Worm (Caenorhabditis elegans) whole organism, early embryonic: ENCODE results near the gene F11C7.7.
"Not testable (repeated sequence)": the region's sequence is repeated elsewhere in the genome, so short reads cannot be mapped to it uniquely, and the experiment has no call there.

ENCODE experiments used
- B0310.2 ChIP-seq: sonication (generic microtip); optimal IDR thresholded peaks from 2 replicates; lab custom pipeline; 2016; ENCODE audit warnings: mild to moderate bottlenecking, missing genetic modification characterization, missing compliant biosample characterization
- F13C5.2 ChIP-seq: sonication (generic microtip); optimal IDR thresholded peaks from 2 replicates; lab custom pipeline; 2017; ENCODE audit warnings: mild to moderate bottlenecking, missing genetic modification characterization, inconsistent platforms, missing compliant biosample characterization
- aly-1 ChIP-seq: sonication (generic microtip); optimal IDR thresholded peaks from 2 replicates; lab custom pipeline; 2016; ENCODE audit warnings: missing genetic modification characterization, missing compliant biosample characterization
- ama-1 ChIP-seq: fragments of 150-350 bp; optimal IDR thresholded peaks from 2 replicates; lab custom pipeline; 2014
- ceh-13 ChIP-seq: fragments of 200-800 bp; sonication (Bioruptor generic); optimal IDR thresholded peaks from 2 replicates; lab custom pipeline; 2018; ENCODE audit warnings: mild to moderate bottlenecking, missing genetic modification characterization, missing compliant biosample characterization
- ceh-36 ChIP-seq: sonication (generic microtip); optimal IDR thresholded peaks from 2 replicates; lab custom pipeline; 2016; ENCODE audit warnings: missing genetic modification characterization, inconsistent platforms, missing compliant biosample characterization
- ets-7 ChIP-seq: sonication (generic microtip); optimal IDR thresholded peaks from 2 replicates; lab custom pipeline; 2016; ENCODE audit warnings: missing genotype, missing genetic modification characterization, missing compliant biosample characterization
- flt-1 ChIP-seq: fragments of 200-800 bp; sonication (Bioruptor generic); IDR thresholded peaks from 2 replicates; pipeline ENCODE4 v1.3.6; 2022; ENCODE audit warnings: missing genetic modification characterization, missing compliant biosample characterization
- hmbx-1 ChIP-seq: sonication (generic microtip); optimal IDR thresholded peaks from 2 replicates; lab custom pipeline; 2016; ENCODE audit warnings: mild to moderate bottlenecking, missing genetic modification characterization, missing compliant biosample characterization
- hnd-1 ChIP-seq: sonication (generic microtip); optimal IDR thresholded peaks from 2 replicates; lab custom pipeline; 2016; ENCODE audit warnings: missing genetic modification characterization, missing compliant biosample characterization
- scrt-1 ChIP-seq: fragments of 200-800 bp; sonication (Bioruptor generic); IDR thresholded peaks from 2 replicates; pipeline ENCODE4 v1.3.6; 2022; ENCODE audit warnings: missing genetic modification characterization, missing compliant biosample characterization
- sea-1 ChIP-seq: fragments of 200-800 bp; sonication (Bioruptor generic); conservative IDR thresholded peaks from 2 replicates; pipeline ENCODE4 v1.3.6; 2022; ENCODE audit warnings: missing genetic modification characterization, missing compliant biosample characterization
- tbx-37 ChIP-seq: fragments of 200-800 bp; sonication (Bioruptor generic); conservative IDR thresholded peaks from 2 replicates; pipeline ENCODE4 v1.3.6; 2022; ENCODE audit warnings: missing genetic modification reagents, missing genetic modification characterization, missing compliant biosample characterization
- tra-4 ChIP-seq: sonication (generic microtip); optimal IDR thresholded peaks from 2 replicates; lab custom pipeline; 2017; ENCODE audit warnings: missing genetic modification characterization, missing compliant biosample characterization

DNA sequence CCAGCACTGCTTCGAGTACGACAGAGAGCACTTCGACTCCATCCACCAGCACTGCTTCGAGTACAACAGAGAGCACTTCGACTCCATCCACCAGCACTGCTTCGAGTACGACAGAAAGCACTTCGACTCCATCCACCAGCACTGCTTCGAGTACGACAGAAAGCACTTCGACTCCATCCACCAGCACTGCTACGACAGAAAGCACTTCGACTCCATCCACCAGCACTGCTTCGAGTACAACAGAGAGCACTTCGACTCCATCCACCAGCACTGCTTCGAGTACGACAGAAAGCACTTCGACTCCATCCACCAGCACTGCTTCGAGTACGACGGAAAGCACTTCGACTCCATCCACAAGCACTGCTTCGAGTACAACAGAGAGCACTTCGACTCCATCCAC is 44.1 kb downstream of the F11C7.7 start:
- TF ChIP-seq flt-1 (GFP tag; lab: Robert Waterston, UW); ama-1 (lab: Kevin White, UChicago); hmbx-1 (tag; lab: Kevin White, UChicago); aly-1 (tag; lab: Kevin White, UChicago); ceh-13 (GFP tag; lab: Kevin White, UChicago); hnd-1 (tag; lab: Kevin White, UChicago); B0310.2 (tag; lab: Kevin White, UChicago); F13C5.2; ets-7; tra-4 (tag; lab: Kevin White, UChicago); ceh-36; sea-1 (GFP tag; lab: Robert Waterston, UW): not testable (repeated sequence)
- TF ChIP-seq tbx-37 (GFP tag; lab: Robert Waterston, UW) (0 out of 2 replicates have a peak, but pooled peaks have one; percentile 46), scrt-1 (GFP tag; lab: Robert Waterston, UW) (peak; percentile 73; the same call in 1 of the 2 replicates)
